Worm (Caenorhabditis elegans): ENCODE measurements around the gene C15H7.3.
"Not testable (repeated sequence)": the region's sequence is repeated elsewhere in the genome, so short reads cannot be mapped to it uniquely, and the experiment has no call there.

C15H7.3 gene

DNA sequence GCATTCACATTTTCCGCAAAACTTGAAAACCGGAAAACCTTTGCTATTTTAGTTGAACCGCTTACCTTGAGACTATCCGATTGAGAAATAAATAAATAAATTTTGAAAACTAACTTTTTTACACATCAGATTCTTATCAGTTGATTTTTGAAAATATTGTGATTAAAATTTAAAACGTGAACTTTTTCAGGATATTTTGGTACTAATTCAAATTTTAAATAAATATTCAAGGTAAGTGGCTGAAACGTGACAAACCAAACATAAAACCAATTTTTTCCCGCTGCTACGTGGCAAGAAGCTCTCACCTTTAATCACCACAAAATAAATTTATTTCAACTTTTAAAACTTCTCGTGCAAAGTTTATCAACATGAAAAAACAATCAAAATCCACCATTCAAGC is at the start of gene C15H7.3:
TSS of gene C15H7.3 (minus strand) at position 101 of the 400 bp plus-strand sequence.
- TF ChIP-seq dao-5 (tag; optimal IDR thresholded peaks at IDR 0.05) (no peak), him-1 (tag; optimal IDR thresholded peaks at IDR 0.05) (no peak), W03F9.2 (tag; optimal IDR thresholded peaks at IDR 0.05) (no peak)

DNA sequence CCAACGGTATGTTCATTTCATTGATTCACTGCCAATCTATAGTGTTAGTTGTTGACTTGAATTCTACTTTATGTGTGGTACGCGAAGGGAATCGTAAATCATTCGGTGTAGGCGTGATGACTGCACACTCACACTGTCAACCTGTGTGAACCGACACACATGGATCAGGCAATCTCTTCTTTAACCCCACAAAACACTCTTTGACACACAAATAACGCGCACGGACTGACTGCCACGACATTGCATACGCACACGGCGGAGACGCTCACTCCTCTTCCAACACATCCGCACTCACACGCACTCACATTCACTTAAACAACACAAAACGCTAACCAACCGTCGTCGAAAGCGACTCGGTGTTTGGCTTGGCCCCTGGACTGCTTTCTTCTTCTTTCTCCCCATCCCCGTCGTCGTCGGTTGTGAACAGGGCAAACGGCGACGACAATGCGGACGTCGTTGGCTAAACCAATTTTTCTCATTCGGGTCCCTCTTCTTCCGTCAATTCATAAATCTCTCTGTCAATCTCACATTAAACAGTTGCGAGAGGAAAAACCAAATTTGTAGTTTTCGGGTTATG is 48.4 kb upstream of the C15H7.3 start:
- TF ChIP-seq W03F9.2 (tag; optimal IDR thresholded peaks at IDR 0.05) (no peak), dao-5 (tag; optimal IDR thresholded peaks at IDR 0.05) (no peak), him-1 (tag; optimal IDR thresholded peaks at IDR 0.05) (no peak)

DNA sequence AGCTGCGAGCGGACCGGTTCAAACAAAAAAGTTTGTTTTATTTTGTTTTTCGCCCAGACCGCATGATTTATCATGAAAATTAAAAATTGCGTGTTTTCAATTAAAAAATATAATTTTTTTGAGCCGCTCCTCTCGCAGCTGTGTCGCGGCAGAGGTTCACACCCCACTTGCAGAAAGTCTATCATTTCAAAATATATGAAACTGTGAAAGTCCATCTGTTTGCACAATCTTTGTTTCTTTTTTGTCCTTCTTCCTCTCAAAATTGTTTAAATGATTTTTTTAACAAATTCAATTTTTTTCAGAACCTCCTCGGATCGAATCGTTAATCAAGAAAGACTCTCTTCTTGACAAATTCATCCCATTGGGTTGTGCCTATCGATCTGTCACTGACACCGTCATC is 47.8 kb upstream of the C15H7.3 start, which contains the start of gene tlk-1:
TSS of gene tlk-1 (plus strand) at position 301 of the 400 bp plus-strand sequence.
- TF ChIP-seq dao-5 (tag; optimal IDR thresholded peaks at IDR 0.05) (no peak), W03F9.2 (tag; optimal IDR thresholded peaks at IDR 0.05) (no peak), him-1 (tag; optimal IDR thresholded peaks at IDR 0.05) (no peak)

DNA sequence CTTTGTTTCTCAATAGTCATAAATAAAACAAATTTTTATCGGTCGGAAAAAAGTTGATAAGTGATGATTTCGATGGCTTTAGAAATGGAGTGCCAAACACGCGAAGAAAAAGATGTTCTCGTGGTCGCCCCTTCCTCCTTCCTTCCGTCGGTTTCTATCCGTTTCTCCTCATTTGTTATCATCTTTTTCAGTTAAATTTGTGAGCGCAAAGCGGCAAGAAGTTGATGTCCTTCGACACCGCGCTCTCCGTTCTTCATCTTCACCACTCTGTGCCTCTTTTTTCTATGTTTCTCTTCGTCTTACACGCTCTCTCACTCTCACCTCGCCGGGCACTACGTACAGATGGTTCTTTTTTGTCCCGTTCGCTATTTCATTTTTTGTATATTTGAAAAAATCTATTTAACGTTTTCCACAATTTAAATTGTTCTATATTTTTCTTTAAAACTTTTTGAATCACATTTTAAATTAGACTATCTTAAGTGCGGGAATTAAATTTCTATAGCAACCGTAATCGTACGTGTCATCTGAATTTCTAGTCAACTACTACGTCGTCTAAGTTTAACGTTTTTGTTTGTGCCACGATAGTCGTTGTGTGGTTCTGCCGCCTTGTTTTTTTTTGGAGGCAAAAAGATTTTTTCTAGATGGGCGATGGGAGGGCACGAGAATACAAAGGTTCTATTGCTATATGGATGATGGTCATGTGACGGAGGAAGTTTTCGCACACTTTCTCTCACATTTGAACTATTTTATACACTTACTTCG is 47.0 kb upstream of the C15H7.3 start:
- no peak for TF ChIP-seq W03F9.2 (tag; optimal IDR thresholded peaks at IDR 0.05)
- TF ChIP-seq dao-5 (tag; optimal IDR thresholded peaks at IDR 0.05): no peak
- TF ChIP-seq him-1 (tag; optimal IDR thresholded peaks at IDR 0.05): no peak

DNA sequence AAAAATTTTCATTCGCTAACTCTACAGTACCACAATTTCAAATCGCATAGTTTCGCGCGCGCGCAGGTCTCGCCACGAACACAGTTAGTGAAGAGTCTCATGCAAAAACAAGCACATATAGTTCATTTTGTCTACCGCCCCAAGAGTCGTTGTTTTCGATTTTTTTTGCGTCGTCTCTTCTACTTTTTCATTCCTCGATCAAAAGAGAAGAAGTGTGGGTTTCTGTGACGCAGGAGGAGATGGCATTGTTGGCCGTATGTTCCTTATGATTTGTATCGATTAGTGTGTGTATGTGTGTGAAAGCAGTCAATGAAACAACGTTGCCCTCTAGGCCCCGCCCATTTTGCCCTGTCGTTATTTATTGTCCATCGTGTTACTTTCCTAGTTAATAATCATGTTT is 46.1 kb upstream of the C15H7.3 start:
- no peak for TF ChIP-seq dao-5 (tag; optimal IDR thresholded peaks at IDR 0.05)
- TF ChIP-seq W03F9.2 (tag; optimal IDR thresholded peaks at IDR 0.05): no peak
- TF ChIP-seq him-1 (tag; optimal IDR thresholded peaks at IDR 0.05): no peak

DNA sequence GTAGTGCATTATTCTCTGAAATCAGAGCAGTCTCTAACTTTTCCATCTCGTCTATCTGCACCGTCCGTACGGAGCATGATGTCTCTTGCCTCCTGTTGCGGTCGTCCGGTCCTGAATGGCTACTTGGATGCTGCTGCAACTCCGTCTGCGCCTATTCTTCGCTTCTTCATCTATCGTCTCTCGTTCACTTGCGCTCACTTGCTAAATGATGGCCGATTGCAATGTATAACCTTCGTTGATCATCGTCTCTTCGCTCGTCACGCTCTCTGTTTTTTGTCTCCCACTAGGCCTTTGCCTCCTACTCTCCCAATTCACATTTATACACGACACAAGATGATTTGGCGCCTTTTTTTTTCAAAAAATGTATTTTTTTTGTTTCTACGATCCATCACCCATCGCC is 45.6 kb upstream of the C15H7.3 start:
- no peak for TF ChIP-seq dao-5 (tag; optimal IDR thresholded peaks at IDR 0.05)
- peak; percentile 14 for TF ChIP-seq W03F9.2 (tag; optimal IDR thresholded peaks at IDR 0.05)
- peak; percentile 35 for TF ChIP-seq him-1 (tag; optimal IDR thresholded peaks at IDR 0.05)

DNA sequence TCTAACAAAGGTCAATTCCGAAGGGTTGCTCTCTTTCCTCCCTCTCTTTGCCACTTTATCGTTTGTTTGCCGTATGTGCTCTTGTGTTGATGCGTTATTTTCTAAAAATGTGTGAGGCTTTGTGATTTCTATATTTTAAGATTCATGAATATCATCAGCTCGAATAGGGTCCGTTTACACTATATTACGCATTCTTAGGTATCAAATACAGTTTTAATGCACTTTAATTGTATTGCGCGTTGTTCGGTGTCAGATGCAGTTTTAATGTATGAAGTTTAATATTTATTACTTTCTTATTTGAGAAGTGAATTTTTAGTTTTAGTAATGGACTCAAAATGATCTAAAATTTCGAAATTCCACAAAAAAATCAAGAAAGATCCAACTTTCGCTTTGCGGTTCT is 44.6 kb upstream of the C15H7.3 start, which contains the start of gene bud-31:
TSS of gene bud-31 (minus strand) at position 101 of the 400 bp plus-strand sequence.
- TF ChIP-seq him-1 (tag; optimal IDR thresholded peaks at IDR 0.05): no peak
- TF ChIP-seq dao-5 (tag; optimal IDR thresholded peaks at IDR 0.05): no peak
- no peak for TF ChIP-seq W03F9.2 (tag; optimal IDR thresholded peaks at IDR 0.05)

DNA sequence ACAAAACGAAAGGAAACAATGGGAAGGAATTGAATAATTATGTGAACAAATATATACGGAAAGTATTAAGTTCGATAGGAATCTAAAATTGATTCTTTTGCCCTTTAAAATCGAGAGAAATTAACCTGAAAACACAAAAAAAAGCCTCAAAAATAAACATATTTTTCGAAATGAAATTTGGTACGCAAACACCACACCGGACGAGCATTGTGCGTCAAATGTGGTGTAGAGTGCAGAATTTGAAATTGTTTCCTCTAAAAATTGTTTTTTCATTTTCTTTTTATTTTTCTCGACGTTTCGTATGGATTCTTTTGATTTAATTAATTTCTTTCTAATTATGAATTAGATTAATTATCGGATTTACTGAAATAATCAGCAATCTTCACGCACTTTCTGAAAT is 43.6 kb upstream of the C15H7.3 start:
- TF ChIP-seq dao-5 (tag; optimal IDR thresholded peaks at IDR 0.05) (no peak), W03F9.2 (tag; optimal IDR thresholded peaks at IDR 0.05) (no peak), him-1 (tag; optimal IDR thresholded peaks at IDR 0.05) (no peak)

DNA sequence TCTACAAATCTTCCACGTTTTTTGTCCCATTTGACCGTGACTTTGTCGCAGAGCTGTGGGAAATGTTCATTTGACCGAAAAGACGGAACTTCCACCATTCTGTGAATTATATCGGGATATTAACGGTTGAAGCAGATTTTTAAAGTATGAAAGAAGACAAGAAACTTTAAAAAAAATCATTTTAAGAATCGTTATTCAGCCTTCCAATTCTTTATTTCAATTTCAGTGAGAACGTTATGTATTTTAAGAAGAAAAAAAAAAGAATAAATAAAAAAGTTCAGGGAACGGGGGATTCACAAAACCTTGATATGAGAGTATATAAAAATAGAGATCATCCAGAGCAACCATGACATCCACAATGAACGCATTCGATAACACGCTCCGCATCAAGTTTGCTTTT is 42.7 kb upstream of the C15H7.3 start, which contains the start of gene set-3:
TSS of gene set-3 (minus strand) at position 101 of the 400 bp plus-strand sequence.
- TF ChIP-seq W03F9.2 (tag; optimal IDR thresholded peaks at IDR 0.05): no peak
- no peak for TF ChIP-seq dao-5 (tag; optimal IDR thresholded peaks at IDR 0.05)
- TF ChIP-seq him-1 (tag; optimal IDR thresholded peaks at IDR 0.05): no peak

DNA sequence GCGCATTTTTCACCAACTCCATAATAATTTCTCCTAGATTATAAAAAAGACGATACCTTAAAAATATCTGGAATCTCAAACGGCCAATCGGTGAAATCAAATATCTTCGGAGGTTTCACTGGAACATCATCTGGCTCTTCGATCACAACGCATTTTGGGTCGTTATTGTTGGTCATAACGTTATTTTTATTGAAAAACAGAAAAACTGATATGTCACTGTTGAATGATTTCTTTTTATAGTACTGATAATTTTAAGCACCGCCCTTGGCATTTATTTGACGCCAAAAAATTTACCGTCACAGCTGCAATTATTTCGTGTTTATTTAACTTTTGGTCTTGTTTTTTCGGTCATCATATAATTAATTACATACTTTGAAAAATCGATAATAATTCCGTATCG is 38.3 kb upstream of the C15H7.3 start, which contains the start of gene best-5:
TSS of gene best-5 (minus strand) at position 210 of the 400 bp plus-strand sequence.
- no peak for TF ChIP-seq him-1 (tag; optimal IDR thresholded peaks at IDR 0.05)
- TF ChIP-seq dao-5 (tag; optimal IDR thresholded peaks at IDR 0.05): no peak
- TF ChIP-seq W03F9.2 (tag; optimal IDR thresholded peaks at IDR 0.05): no peak

DNA sequence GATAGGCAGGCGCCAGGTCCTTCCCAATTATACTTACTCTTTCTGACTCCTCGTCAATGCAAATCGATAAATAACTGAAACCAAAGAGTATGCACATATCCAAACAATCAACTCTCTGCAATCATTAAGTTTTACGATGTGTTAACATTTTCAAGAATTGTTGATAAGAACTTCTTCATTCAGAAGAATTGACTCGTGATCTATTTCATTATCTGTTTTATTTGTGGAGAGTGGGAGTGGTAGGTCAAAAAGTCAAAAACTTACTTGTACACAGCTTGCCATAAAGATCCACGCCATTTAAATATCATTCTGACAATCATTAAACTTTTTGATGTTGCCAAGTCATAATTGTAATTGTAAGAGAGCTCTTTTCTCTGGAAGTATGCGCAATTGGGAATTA is 37.6 kb upstream of the C15H7.3 start:
- no peak for TF ChIP-seq dao-5 (tag; optimal IDR thresholded peaks at IDR 0.05)
- no peak for TF ChIP-seq W03F9.2 (tag; optimal IDR thresholded peaks at IDR 0.05)
- no peak for TF ChIP-seq him-1 (tag; optimal IDR thresholded peaks at IDR 0.05)

DNA sequence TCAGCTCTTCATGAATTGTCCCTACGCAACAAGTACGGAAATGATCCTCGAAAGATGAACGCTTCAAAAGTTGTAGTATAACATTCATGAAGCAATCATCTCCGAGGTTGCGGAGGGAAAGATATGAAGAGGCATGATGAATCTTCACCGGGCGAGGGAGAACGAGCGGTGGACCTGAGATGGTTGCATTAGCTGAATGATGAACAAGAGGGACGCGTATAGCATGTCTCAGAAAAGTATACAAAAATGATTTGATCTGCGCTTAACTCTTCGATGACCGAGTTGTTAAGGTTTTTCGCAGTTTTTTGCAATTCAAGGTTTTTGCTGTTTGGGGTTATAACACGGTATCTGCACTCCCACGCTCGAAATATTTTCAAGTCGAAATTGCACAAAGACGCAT is 34.2 kb upstream of the C15H7.3 start, which contains the start of gene C07A9.10:
TSS of gene C07A9.10 (minus strand) at position 101 of the 400 bp plus-strand sequence.
- TF ChIP-seq dao-5 (tag; optimal IDR thresholded peaks at IDR 0.05) (no peak), W03F9.2 (tag; optimal IDR thresholded peaks at IDR 0.05) (no peak), him-1 (tag; optimal IDR thresholded peaks at IDR 0.05) (no peak)

DNA sequence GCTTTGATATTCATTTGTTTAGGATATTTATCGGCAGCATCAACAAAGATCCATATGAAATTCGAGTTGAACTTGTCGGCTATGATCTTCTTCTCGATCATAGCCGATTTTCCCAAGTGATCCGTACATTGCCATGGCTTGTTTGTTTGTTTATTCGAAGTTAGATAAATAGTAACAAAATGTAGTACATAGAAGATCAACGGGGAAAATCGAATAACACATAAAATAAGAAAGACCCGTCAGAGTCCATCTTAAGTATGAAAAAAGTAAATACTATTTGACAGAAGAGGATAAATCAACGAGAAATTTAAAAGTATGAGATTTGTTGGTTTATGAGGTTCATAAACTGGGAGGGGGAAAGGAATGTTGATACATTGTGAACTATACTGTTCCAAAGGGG is 31.0 kb upstream of the C15H7.3 start, which contains the start of gene C07A9.5:
TSS of gene C07A9.5 (minus strand) at position 101 of the 400 bp plus-strand sequence.
- not testable (repeated sequence) for TF ChIP-seq him-1, W03F9.2, dao-5 (tag; optimal IDR thresholded peaks at IDR 0.05)

DNA sequence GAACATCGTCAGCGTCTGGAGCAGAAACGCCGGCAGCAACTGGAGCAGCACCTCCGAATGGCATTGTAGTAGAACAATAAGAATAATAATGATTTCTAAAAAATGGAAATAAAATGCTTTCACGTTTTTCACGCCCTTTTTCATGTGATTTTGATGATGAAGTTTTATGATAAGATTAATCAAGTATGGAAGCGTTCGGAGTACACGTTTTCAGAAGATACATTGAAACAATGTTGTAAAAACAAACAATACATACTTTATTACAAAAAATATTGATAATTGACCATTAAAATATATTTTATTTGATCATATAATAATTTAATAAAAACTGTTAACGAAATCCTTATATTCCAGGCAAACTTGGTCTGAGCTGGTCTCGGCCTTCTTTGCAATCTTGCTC is 29.4 kb upstream of the C15H7.3 start, which contains the start of gene C07A9.13:
TSS of gene C07A9.13 (minus strand) at position 101 of the 400 bp plus-strand sequence.
- TF ChIP-seq him-1, W03F9.2, dao-5 (tag; optimal IDR thresholded peaks at IDR 0.05): not testable (repeated sequence)

Measured in whole organism, L4/young adult.